Worm (Caenorhabditis elegans): ENCODE data around the gene C05C8.8.

- TF ChIP-seq mdl-1 (tag; optimal IDR thresholded peaks at IDR 0.05) (no peak), ets-5 (GFP tag; IDR thresholded peaks at IDR 0.05) (no peak), swsn-7 (tag; optimal IDR thresholded peaks at IDR 0.05) (no peak), ceh-88 (GFP tag; IDR thresholded peaks at IDR 0.05) (no peak), aly-2 (tag; optimal IDR thresholded peaks at IDR 0.05) (no peak), zag-1 (tag; optimal IDR thresholded peaks at IDR 0.05) (no peak), nhr-237 (tag; optimal IDR thresholded peaks at IDR 0.05) (no peak), nhr-11 (tag; optimal IDR thresholded peaks at IDR 0.05) (no peak), nhr-77 (tag; optimal IDR thresholded peaks at IDR 0.05) (no peak), fkh-4 (tag; optimal IDR thresholded peaks at IDR 0.05; ENCODE audit: borderline replicate concordance) (no peak), mep-1 (tag; optimal IDR thresholded peaks at IDR 0.05) (no peak), pax-3 (tag; optimal IDR thresholded peaks at IDR 0.05) (no peak)
These were observed 33.9 kb downstream of the C05C8.8 start, which contains the start of the genes C13F10.8, C13F10.6 and kxd-1 for ce11 chrV:7220973-7221519.
